Fruit fly (Drosophila melanogaster): ENCODE data around the gene CG43373.

DNA sequence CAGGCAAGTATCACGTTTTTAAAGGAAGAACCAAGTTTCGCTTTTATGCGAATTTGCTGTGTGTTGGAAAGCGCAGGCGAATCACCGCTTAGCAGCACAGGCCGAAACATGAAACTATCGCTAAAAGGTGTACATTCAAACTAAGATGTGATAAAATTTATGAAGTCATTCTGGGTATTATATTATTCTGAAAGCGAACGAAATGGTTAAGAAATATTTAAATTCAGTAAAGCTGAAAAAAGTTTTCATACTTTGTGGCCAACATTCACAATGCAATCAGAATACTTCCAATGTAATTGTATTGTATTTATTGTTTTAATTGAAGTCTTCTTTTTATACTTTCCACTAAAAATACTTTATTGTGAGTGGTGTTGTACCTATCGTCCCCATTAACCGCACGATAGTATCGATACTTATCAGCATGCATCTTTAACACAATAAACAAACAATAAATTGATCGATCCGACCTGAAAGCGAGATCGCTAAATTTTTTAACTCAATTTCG is 38.1 kb upstream of the CG43373 start, which contains the start of gene Smn:
- TF ChIP-seq cnc (optimal IDR thresholded peaks at IDR 0.05) (no peak), kay (GFP tag; ENCODE audit: borderline replicate concordance) (no peak), tj (GFP tag; optimal IDR thresholded peaks at IDR 0.05) (peak; percentile 28), Mnt (GFP tag; optimal IDR thresholded peaks at IDR 0.05) (peak; percentile 49), bab1 (GFP tag; optimal IDR thresholded peaks at IDR 0.05) (peak; percentile 68), CG14711 (tag; optimal IDR thresholded peaks at IDR 0.05) (peak; percentile 47), CG1620 (GFP tag; optimal IDR thresholded peaks at IDR 0.05) (peak; percentile 56), Crg-1 (GFP tag; optimal IDR thresholded peaks at IDR 0.05) (peak; percentile 82), CG33017 (tag; optimal IDR thresholded peaks at IDR 0.05) (peak; percentile 54)

All from whole organism, adult.